Worm (Caenorhabditis elegans): ENCODE measurements around the gene cnnm-5.

cnnm-5 gene

DNA sequence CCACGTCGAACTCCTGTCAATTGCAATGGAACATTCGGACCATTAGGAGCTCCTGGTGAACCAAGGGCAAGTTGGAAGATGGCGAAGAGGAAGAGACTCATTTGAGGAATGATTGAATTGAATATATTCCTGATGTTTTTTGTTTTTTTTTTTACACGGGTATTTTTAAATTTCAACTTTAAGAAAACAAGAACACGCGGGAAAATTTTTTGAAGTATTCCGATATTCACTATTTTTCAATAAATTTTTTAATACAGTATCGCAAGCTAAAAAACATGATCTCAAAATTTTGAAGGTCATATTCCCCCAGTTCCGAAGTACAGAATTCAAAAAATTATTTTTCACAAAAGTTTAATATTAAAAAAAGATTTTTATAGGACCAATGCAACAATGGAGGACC lies at the start of gene cnnm-5:
Gene cnnm-5, minus strand, starts transcription at position 101 of the 400 bp plus-strand sequence.
- TF ChIP-seq B0310.2 (tag; optimal IDR thresholded peaks at IDR 0.05) (no peak), F13C5.2 (tag; optimal IDR thresholded peaks at IDR 0.05) (no peak), ceh-13 (GFP tag; optimal IDR thresholded peaks at IDR 0.05) (no peak), ama-1 (optimal IDR thresholded peaks at IDR 0.05) (no peak), ceh-36 (tag; optimal IDR thresholded peaks at IDR 0.05) (no peak), hmg-4 (GFP tag; optimal IDR thresholded peaks at IDR 0.05) (no peak), ets-7 (tag; optimal IDR thresholded peaks at IDR 0.05) (no peak), flt-1 (GFP tag; IDR thresholded peaks at IDR 0.05) (no peak), tra-4 (tag; optimal IDR thresholded peaks at IDR 0.05) (no peak), pes-1 (GFP tag; IDR thresholded peaks at IDR 0.05) (no peak), hmbx-1 (tag; optimal IDR thresholded peaks at IDR 0.05) (no peak), sea-1 (GFP tag; conservative IDR thresholded peaks at IDR 0.05) (no peak), hnd-1 (tag; optimal IDR thresholded peaks at IDR 0.05) (no peak), tbx-11 (GFP tag; IDR thresholded peaks at IDR 0.05) (no peak), aly-1 (tag; optimal IDR thresholded peaks at IDR 0.05) (no peak), tbx-37 (GFP tag; conservative IDR thresholded peaks at IDR 0.05) (no peak), scrt-1 (GFP tag; IDR thresholded peaks at IDR 0.05) (no peak)

ce11 chrIII:3876197-3876897 lies 47.3 kb upstream of the cnnm-5 start:
- TF ChIP-seq hmg-4 (GFP tag; optimal IDR thresholded peaks at IDR 0.05) (no peak), ceh-13 (GFP tag; optimal IDR thresholded peaks at IDR 0.05) (no peak), aly-1 (tag; optimal IDR thresholded peaks at IDR 0.05) (no peak), B0310.2 (tag; optimal IDR thresholded peaks at IDR 0.05) (no peak), flt-1 (GFP tag; IDR thresholded peaks at IDR 0.05) (no peak), ceh-36 (tag; optimal IDR thresholded peaks at IDR 0.05) (peak; percentile 56)

DNA sequence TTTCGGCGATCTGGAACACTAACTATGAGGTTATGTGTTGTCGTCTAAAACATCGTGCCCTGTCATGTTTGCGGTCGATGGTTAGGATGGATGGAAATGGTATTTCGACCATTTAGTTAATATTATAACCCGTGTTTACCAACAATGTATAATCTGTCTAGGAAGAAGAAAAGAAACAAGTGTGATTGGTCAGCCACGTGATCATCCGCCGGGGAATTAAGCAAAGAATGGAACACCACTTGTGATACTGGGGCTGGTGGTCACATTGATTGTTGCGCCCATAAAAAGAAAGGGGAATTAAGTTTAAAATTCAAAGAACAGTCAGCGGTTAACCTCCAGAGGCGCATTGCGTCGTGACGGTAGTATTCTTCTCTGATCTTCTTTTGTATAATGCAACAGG lies 46.6 kb upstream of the cnnm-5 start:
- TF ChIP-seq ama-1 (optimal IDR thresholded peaks at IDR 0.05) (no peak), hmg-4 (GFP tag; optimal IDR thresholded peaks at IDR 0.05) (no peak), F13C5.2 (tag; optimal IDR thresholded peaks at IDR 0.05) (no peak), B0310.2 (tag; optimal IDR thresholded peaks at IDR 0.05) (no peak), ets-7 (tag; optimal IDR thresholded peaks at IDR 0.05) (no peak)

DNA sequence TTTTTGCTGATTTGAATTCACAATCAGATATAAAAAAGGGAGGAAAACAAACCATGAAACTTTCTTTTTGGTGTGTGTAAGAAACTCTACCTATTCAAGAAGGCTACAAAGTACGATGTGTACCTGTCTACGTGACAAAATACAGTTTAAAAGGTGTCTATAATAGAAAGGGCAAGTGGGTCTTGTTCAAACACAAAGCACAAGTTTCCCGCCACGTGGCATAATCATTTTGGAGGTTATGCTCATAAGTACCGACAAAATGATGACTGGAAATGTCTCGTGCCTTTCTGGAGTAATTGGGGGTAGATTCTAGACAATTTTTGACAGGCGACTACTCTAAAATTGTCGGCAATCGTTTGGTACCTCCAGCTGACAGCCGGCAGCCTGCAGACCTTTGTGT lies 45.9 kb upstream of the cnnm-5 start:
- no peak for TF ChIP-seq flt-1 (GFP tag; IDR thresholded peaks at IDR 0.05)
- TF ChIP-seq hnd-1 (tag; optimal IDR thresholded peaks at IDR 0.05), result no peak
- no peak for TF ChIP-seq ets-7 (tag; optimal IDR thresholded peaks at IDR 0.05)
- no peak for TF ChIP-seq tbx-11 (GFP tag; IDR thresholded peaks at IDR 0.05)

DNA sequence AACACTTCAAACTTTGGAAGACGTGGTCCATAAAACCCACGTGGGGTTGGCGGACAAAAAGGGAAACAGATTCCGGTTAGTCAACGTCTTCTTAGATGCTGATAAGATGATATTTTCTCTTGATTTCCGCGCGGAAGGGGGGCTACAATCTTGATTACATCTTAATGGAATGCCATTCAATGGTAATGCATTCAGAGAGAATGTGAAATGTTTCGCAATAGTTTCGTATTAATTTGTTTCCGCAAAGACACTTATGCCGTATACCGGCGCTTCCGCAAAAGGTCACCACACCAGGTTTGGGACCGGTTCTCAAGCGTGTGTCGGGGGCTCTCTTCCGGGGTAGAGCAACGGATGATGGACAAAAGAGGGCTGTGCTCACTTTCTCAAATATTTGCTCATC lies 45.5 kb upstream of the cnnm-5 start:
- no peak for TF ChIP-seq hmg-4 (GFP tag; optimal IDR thresholded peaks at IDR 0.05)
- TF ChIP-seq ets-7 (tag; optimal IDR thresholded peaks at IDR 0.05), result no peak
- no peak for TF ChIP-seq scrt-1 (GFP tag; IDR thresholded peaks at IDR 0.05)
- TF ChIP-seq sea-1 (GFP tag; conservative IDR thresholded peaks at IDR 0.05), result no peak
- TF ChIP-seq pes-1 (GFP tag; IDR thresholded peaks at IDR 0.05), result no peak
- TF ChIP-seq ama-1 (optimal IDR thresholded peaks at IDR 0.05), result no peak
- no peak for TF ChIP-seq tbx-11 (GFP tag; IDR thresholded peaks at IDR 0.05)
- TF ChIP-seq hnd-1 (tag; optimal IDR thresholded peaks at IDR 0.05), result no peak
- no peak for TF ChIP-seq tbx-37 (GFP tag; conservative IDR thresholded peaks at IDR 0.05)
- no peak for TF ChIP-seq tra-4 (tag; optimal IDR thresholded peaks at IDR 0.05)

- TF ChIP-seq hmbx-1 (tag; optimal IDR thresholded peaks at IDR 0.05) (no peak), hmg-4 (GFP tag; optimal IDR thresholded peaks at IDR 0.05) (peak; percentile 48), pes-1 (GFP tag; IDR thresholded peaks at IDR 0.05) (no peak), aly-1 (tag; optimal IDR thresholded peaks at IDR 0.05) (no peak)
Observed at ce11 chrIII:3873424-3873823, 44.4 kb upstream of the cnnm-5 start.

DNA sequence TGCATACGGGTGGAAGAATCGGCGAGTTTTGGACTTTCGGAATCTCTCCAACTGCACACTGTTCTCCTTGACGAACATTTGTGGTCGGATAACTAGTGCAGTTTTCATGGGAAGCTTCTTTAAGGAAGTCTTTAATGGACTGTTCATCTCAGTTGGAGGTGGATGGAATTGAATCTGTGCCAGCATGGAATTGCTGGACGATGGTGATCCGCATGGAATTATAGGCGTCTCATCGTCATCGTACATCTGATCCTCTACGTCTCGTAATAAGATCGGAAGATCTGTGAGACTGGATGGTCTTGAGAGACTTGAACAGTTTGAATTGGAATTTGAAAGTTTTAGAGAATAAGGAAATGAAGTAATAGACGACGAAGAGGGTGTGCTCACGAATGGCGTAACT lies 44.0 kb upstream of the cnnm-5 start:
- peak; percentile 50 for TF ChIP-seq ama-1 (optimal IDR thresholded peaks at IDR 0.05)
- no peak for TF ChIP-seq F13C5.2 (tag; optimal IDR thresholded peaks at IDR 0.05)
- no peak for TF ChIP-seq ceh-36 (tag; optimal IDR thresholded peaks at IDR 0.05)

DNA sequence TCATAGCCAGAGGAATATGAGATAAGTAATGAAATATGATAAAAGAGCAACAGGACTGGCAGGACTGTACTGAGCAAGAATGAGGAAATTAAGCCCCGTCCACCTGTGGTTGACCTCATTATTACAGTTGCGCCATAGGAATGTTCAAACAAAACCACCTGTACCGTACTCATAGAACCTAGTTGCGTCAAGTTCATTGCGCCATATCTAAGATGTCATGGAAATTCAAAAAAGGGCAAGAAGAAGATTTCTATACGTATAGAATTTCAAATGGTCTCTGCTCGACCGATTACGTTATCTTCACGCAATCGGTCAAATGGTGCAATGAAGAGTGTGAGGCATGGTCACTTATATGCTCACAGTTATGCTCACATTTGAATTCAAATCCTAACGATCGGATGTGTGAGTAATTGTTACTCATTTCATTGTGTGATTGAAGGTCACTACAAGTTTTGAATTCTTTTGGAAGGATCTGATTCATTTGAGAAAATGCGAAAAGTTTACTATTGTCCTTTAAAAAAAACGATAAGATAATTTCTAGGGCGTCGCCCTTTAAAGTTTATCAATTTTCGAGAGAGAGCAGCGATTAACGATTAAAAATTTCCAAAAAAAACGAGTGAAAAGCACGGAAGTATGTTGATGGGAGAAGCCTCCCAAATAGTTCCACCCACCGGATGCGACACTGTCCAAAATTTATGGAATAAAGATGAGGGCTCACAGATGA lies 42.9 kb upstream of the cnnm-5 start:
- TF ChIP-seq ets-7 (tag; optimal IDR thresholded peaks at IDR 0.05), result no peak
- TF ChIP-seq flt-1 (GFP tag; IDR thresholded peaks at IDR 0.05), result no peak
- no peak for TF ChIP-seq pes-1 (GFP tag; IDR thresholded peaks at IDR 0.05)
- TF ChIP-seq sea-1 (GFP tag; conservative IDR thresholded peaks at IDR 0.05), result no peak
- TF ChIP-seq ceh-36 (tag; optimal IDR thresholded peaks at IDR 0.05), result no peak
- TF ChIP-seq tra-4 (tag; optimal IDR thresholded peaks at IDR 0.05), result no peak
- no peak for TF ChIP-seq hnd-1 (tag; optimal IDR thresholded peaks at IDR 0.05)
- no peak for TF ChIP-seq ceh-13 (GFP tag; optimal IDR thresholded peaks at IDR 0.05)

All from whole organism, early embryonic.